Worm (Caenorhabditis elegans) whole organism, late embryonic: ENCODE measurements around the gene B0244.7.

ENCODE experiments used
- Y22D7AL.16 ChIP-seq: sonication (generic microtip); optimal IDR thresholded peaks from 2 replicates; lab custom pipeline; 2016; ENCODE audit warnings: missing genetic modification characterization, missing compliant biosample characterization
- ama-1 ChIP-seq: fragments of 150-350 bp; optimal IDR thresholded peaks from 2 replicates; lab custom pipeline; 2014
- ceh-18 ChIP-seq: sonication (generic microtip); optimal IDR thresholded peaks from 2 replicates; lab custom pipeline; 2016; ENCODE audit warnings: missing genetic modification characterization, missing compliant biosample characterization
- ceh-6 ChIP-seq: fragments of 200-800 bp; sonication (Bioruptor generic); optimal IDR thresholded peaks from 2 replicates; lab custom pipeline; 2018; ENCODE audit warnings: mild to moderate bottlenecking, missing genetic modification characterization, missing compliant biosample characterization
- che-1 ChIP-seq: sonication (generic microtip); optimal IDR thresholded peaks from 2 replicates; lab custom pipeline; 2016; ENCODE audit warnings: mild to moderate bottlenecking, missing genetic modification characterization, missing compliant biosample characterization
- dmd-4 ChIP-seq: sonication (generic microtip); optimal IDR thresholded peaks from 2 replicates; lab custom pipeline; 2016; ENCODE audit warnings: borderline replicate concordance, missing genetic modification characterization, missing compliant biosample characterization
- hlh-6 ChIP-seq: sonication (generic microtip); optimal IDR thresholded peaks from 2 replicates; lab custom pipeline; 2016; ENCODE audit warnings: missing genotype, missing genetic modification characterization, missing compliant biosample characterization
- hlh-8 ChIP-seq: sonication (generic microtip); optimal IDR thresholded peaks from 2 replicates; lab custom pipeline; 2016; ENCODE audit warnings: missing genotype, missing genetic modification characterization, missing compliant biosample characterization
- madf-2 ChIP-seq: sonication (generic microtip); optimal IDR thresholded peaks from 2 replicates; lab custom pipeline; 2017; ENCODE audit warnings: missing genetic modification characterization, missing compliant biosample characterization
- nhr-11 ChIP-seq: fragments of 150-350 bp; optimal IDR thresholded peaks from 2 replicates; lab custom pipeline; 2014; ENCODE audit warnings: missing biosample characterization, missing genetic modification characterization
- pag-3 ChIP-seq: sonication (generic microtip); optimal IDR thresholded peaks from 2 replicates; lab custom pipeline; 2016; ENCODE audit warnings: missing compliant biosample characterization, missing genetic modification characterization, borderline replicate concordance
- syd-9 ChIP-seq: sonication (generic microtip); optimal IDR thresholded peaks from 2 replicates; lab custom pipeline; 2016; ENCODE audit warnings: mild to moderate bottlenecking, missing genetic modification characterization, moderate library complexity, missing compliant biosample characterization
- unc-3 ChIP-seq, 2 experiments: fragments of 200-800 bp in 1 of 2; sonication (Bioruptor generic) in 1 of 2; sonication (generic microtip) in 1 of 2; conservative IDR thresholded peaks in 1 of 2; optimal IDR thresholded peaks in 1 of 2; 2 replicates each; pipeline versions ENCODE4 v1.3.6 to Lab custom; 2016 to 2022; ENCODE audit warnings: missing compliant biosample characterization in 2 of 2, missing genetic modification characterization in 2 of 2, missing genetic modification reagents in 1 of 2
- unc-86 ChIP-seq: sonication (generic microtip); optimal IDR thresholded peaks from 2 replicates; lab custom pipeline; 2016; ENCODE audit warnings: missing genetic modification characterization, missing compliant biosample characterization

- no peak for TF ChIP-seq ama-1
- TF ChIP-seq syd-9 (tag; lab: Kevin White, UChicago) = no peak
- no peak for TF ChIP-seq hlh-6 (tag; lab: Kevin White, UChicago)
- TF ChIP-seq unc-3 (GFP tag; conservative IDR thresholded peaks at IDR 0.05; lab: Robert Waterston, UW) = no peak
- TF ChIP-seq unc-3 (tag; optimal IDR thresholded peaks at IDR 0.05; lab: Kevin White, UChicago) = no peak
- no peak for TF ChIP-seq madf-2 (tag; lab: Kevin White, UChicago)
- TF ChIP-seq ceh-6 = no peak
- no peak for TF ChIP-seq pag-3
- no peak for TF ChIP-seq nhr-11
- no peak for TF ChIP-seq Y22D7AL.16
- no peak for TF ChIP-seq hlh-8 (tag; lab: Kevin White, UChicago)
- TF ChIP-seq ceh-18 = peak; percentile 31
- no peak for TF ChIP-seq che-1 (tag; lab: Kevin White, UChicago)
- TF ChIP-seq dmd-4 (tag; lab: Kevin White, UChicago) = no peak
- TF ChIP-seq unc-86 = no peak
Measured at ce11 chrIII:5688246-5688645, 43.1 kb upstream of the B0244.7 start.
